Worm (Caenorhabditis elegans): ENCODE measurements around the gene C10G8.2.

Gene C10G8.2

DNA sequence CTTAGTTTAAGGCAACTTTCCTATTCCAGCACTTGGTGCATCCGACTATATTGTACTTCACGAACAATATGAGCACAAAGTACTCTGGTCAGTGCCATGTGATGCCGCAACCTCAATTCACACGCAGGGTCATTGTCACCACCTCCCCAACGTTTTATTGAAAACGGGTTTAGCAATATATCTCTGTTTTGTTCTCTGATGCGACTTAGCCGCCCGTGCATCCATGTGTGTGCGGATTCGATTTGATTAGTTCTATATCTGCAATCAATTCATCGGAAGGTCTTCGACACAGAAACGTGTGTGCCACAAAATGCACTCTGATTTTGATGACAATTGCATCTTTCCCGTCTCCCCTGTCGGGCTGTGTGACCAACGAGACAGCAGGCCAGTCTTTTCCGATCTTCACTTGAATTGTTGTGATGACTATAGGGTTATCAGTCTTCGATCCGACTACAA is 41.6 kb upstream of the C10G8.2 start:
- TF ChIP-seq lin-39 (tag; optimal IDR thresholded peaks at IDR 0.05) (no peak), pqm-1 (tag; optimal IDR thresholded peaks at IDR 0.05) (peak; percentile 2), unc-62 (GFP tag; optimal IDR thresholded peaks at IDR 0.05) (no peak), nhr-43 (tag; optimal IDR thresholded peaks at IDR 0.05; ENCODE audit: poor library complexity, severe bottlenecking) (peak; percentile 61), nhr-23 (tag; optimal IDR thresholded peaks at IDR 0.05) (peak; percentile 59)

- TF ChIP-seq nhr-28 (tag; optimal IDR thresholded peaks at IDR 0.05) (no peak), nhr-43 (tag; optimal IDR thresholded peaks at IDR 0.05; ENCODE audit: poor library complexity, severe bottlenecking) (peak; percentile 21), elt-2 (tag; optimal IDR thresholded peaks at IDR 0.05) (peak; percentile 4)
These were observed 41.0 kb upstream of the C10G8.2 start for ce11 chrV:5273241-5273640.

- TF ChIP-seq unc-39 (tag; optimal IDR thresholded peaks at IDR 0.05): no peak
- no peak for TF ChIP-seq nhr-11 (tag; optimal IDR thresholded peaks at IDR 0.05)
- no peak for TF ChIP-seq nhr-25 (tag; optimal IDR thresholded peaks at IDR 0.05)
- no peak for TF ChIP-seq egl-5 (tag; optimal IDR thresholded peaks at IDR 0.05)
- no peak for TF ChIP-seq ZK546.5 (tag; optimal IDR thresholded peaks at IDR 0.05)
- TF ChIP-seq elt-3 (tag; optimal IDR thresholded peaks at IDR 0.05): no peak
- TF ChIP-seq pha-4 (tag; optimal IDR thresholded peaks at IDR 0.05): no peak
- TF ChIP-seq ztf-11 (tag; optimal IDR thresholded peaks at IDR 0.05): no peak
- no peak for TF ChIP-seq nhr-12 (tag; optimal IDR thresholded peaks at IDR 0.05)
- no peak for TF ChIP-seq nhr-77 (tag; optimal IDR thresholded peaks at IDR 0.05)
- no peak for TF ChIP-seq lin-15B (tag; optimal IDR thresholded peaks at IDR 0.05)
- TF ChIP-seq sea-2 (GFP tag; optimal IDR thresholded peaks at IDR 0.05): no peak
- TF ChIP-seq pqm-1 (tag; optimal IDR thresholded peaks at IDR 0.05): no peak
These were observed 40.4 kb upstream of the C10G8.2 start, which contains the start of gene natc-2 for ce11 chrV:5273770-5274169. Gene natc-2 (plus strand): TSS chrV:5274070.

DNA sequence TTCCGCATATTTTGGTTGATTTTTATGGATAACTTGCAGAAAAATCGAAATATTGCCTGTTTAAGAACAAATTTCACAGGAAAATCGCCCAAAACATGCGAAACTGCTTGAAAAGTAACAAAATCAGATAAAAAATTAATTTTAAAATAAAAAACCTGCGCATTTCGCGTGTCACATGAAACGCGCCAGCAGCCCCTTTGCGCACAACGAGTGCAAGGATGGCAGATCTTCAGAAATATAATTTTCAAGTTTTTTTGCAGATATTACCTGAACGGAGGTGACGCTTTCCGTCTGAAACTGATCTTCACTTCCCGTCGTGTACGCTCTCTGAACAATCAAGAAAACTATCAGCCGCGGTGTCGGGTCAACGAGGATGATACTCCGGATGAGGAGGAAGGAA is 39.2 kb upstream of the C10G8.2 start:
- peak; percentile 53 for TF ChIP-seq nfya-1 (tag; optimal IDR thresholded peaks at IDR 0.05; ENCODE audit: insufficient read depth)
- peak; percentile 64 for TF ChIP-seq lin-15B (tag; optimal IDR thresholded peaks at IDR 0.05)
- peak; percentile 9 for TF ChIP-seq elt-2 (tag; optimal IDR thresholded peaks at IDR 0.05)
- peak; percentile 1 for TF ChIP-seq nhr-43 (tag; optimal IDR thresholded peaks at IDR 0.05; ENCODE audit: poor library complexity, severe bottlenecking)
- peak; percentile 51 for TF ChIP-seq nhr-23 (tag; optimal IDR thresholded peaks at IDR 0.05)
- TF ChIP-seq lin-39 (tag; optimal IDR thresholded peaks at IDR 0.05): no peak
- peak; percentile 53 for TF ChIP-seq pha-4 (tag; optimal IDR thresholded peaks at IDR 0.05)
- no peak for TF ChIP-seq skn-1 (tag; optimal IDR thresholded peaks at IDR 0.05)

ce11 chrV:5275426-5276007 is 38.7 kb upstream of the C10G8.2 start:
- TF ChIP-seq ceh-9 (tag; optimal IDR thresholded peaks at IDR 0.05) (no peak), nhr-43 (tag; optimal IDR thresholded peaks at IDR 0.05; ENCODE audit: poor library complexity, severe bottlenecking) (peak; percentile 39), ceh-16 (tag; optimal IDR thresholded peaks at IDR 0.05) (no peak), pqm-1 (tag; optimal IDR thresholded peaks at IDR 0.05) (no peak), ZK546.5 (tag; optimal IDR thresholded peaks at IDR 0.05) (no peak), ama-1 (optimal IDR thresholded peaks at IDR 0.05) (peak; percentile 23), elt-2 (tag; optimal IDR thresholded peaks at IDR 0.05) (no peak), fkh-10 (GFP tag; optimal IDR thresholded peaks at IDR 0.05) (no peak), R02D3.7 (tag; optimal IDR thresholded peaks at IDR 0.05) (no peak), mdl-1 (tag; optimal IDR thresholded peaks at IDR 0.05) (no peak)

- TF ChIP-seq eor-1 (tag; optimal IDR thresholded peaks at IDR 0.05): no peak
- TF ChIP-seq ztf-4 (tag; optimal IDR thresholded peaks at IDR 0.05): no peak
- TF ChIP-seq R02D3.7 (tag; optimal IDR thresholded peaks at IDR 0.05): no peak
- TF ChIP-seq ceh-28 (tag; optimal IDR thresholded peaks at IDR 0.05): no peak
- TF ChIP-seq mdl-1 (tag; optimal IDR thresholded peaks at IDR 0.05): no peak
- TF ChIP-seq nhr-28 (tag; optimal IDR thresholded peaks at IDR 0.05): no peak
- TF ChIP-seq fkh-10 (GFP tag; optimal IDR thresholded peaks at IDR 0.05): no peak
- no peak for TF ChIP-seq snpc-4 (tag; optimal IDR thresholded peaks at IDR 0.05)
- TF ChIP-seq lsy-12 (tag; optimal IDR thresholded peaks at IDR 0.05): no peak
These were observed 36.2 kb upstream of the C10G8.2 start, which contains the start of gene B0238.9 for ce11 chrV:5278001-5278400. Gene B0238.9 (minus strand): TSS chrV:5278101.

Measured in whole organism, L3 larva.